Fruit fly (Drosophila melanogaster) whole organism, embryonic: Measurements from ENCODE around the gene CG9590.

Source experiments
- Ada2b ChIP-seq: fragments of 200-800 bp; sonication (Bioruptor generic); IDR thresholded peaks from 2 replicates; pipeline ENCODE4 v1.3.6; 2022; ENCODE audit warnings: missing biosample characterization, missing genetic modification characterization
- Aef1 ChIP-seq: fragments of 200-800 bp; sonication (Bioruptor generic); IDR thresholded peaks from 3 replicates; pipeline ENCODE4 v1.3.6; 2022; ENCODE audit warnings: missing biosample characterization, missing genetic modification characterization
- Bgb ChIP-seq: fragments of 200-800 bp; sonication (Bioruptor generic); IDR thresholded peaks from 2 replicates; pipeline ENCODE4 v1.3.6; 2022; ENCODE audit warnings: missing biosample characterization, missing genetic modification characterization; ENCODE audit not compliant: partially characterized antibody
- CG10979 ChIP-seq: fragments of 200-800 bp; sonication (Bioruptor generic); optimal IDR thresholded peaks from 2 replicates; lab custom pipeline; 2018; ENCODE audit warnings: missing biosample characterization, mild to moderate bottlenecking, missing genetic modification characterization, moderate library complexity
- CG11504 ChIP-seq: fragments of 200-800 bp; sonication (Bioruptor generic); optimal IDR thresholded peaks from 3 replicates; lab custom pipeline; 2019; ENCODE audit warnings: missing biosample characterization, mild to moderate bottlenecking, missing genetic modification characterization, moderate library complexity
- CG12391 ChIP-seq: fragments of 200-800 bp; sonication (Bioruptor generic); optimal IDR thresholded peaks from 3 replicates; lab custom pipeline; 2018; ENCODE audit warnings: missing biosample characterization, mild to moderate bottlenecking, missing genetic modification characterization, moderate library complexity
- CG15073 ChIP-seq: fragments of 200-800 bp; sonication (Bioruptor generic); optimal IDR thresholded peaks from 2 replicates; lab custom pipeline; 2016; ENCODE audit warnings: missing biosample characterization, missing genetic modification characterization
- CG16779 ChIP-seq: fragments of 200-800 bp; sonication (Bioruptor generic); IDR thresholded peaks from 2 replicates; pipeline ENCODE4 v1.3.6; 2022; ENCODE audit warnings: missing biosample characterization, missing genetic modification characterization
- CG16813 ChIP-seq: fragments of 200-800 bp; sonication (Bioruptor generic); IDR thresholded peaks from 3 replicates; pipeline ENCODE4 v1.3.6; 2022; ENCODE audit warnings: missing biosample characterization, missing genetic modification characterization; ENCODE audit not compliant: partially characterized antibody
- CG2712 ChIP-seq: fragments of 200-800 bp; optimal IDR thresholded peaks from 3 replicates; lab custom pipeline; 2019; ENCODE audit warnings: missing biosample characterization, mild to moderate bottlenecking, missing genetic modification characterization, moderate library complexity
- CG2875 ChIP-seq: fragments of 200-800 bp; sonication (Bioruptor generic); optimal IDR thresholded peaks from 2 replicates; lab custom pipeline; 2017; ENCODE audit warnings: missing biosample characterization, mild to moderate bottlenecking, missing genetic modification characterization, missing genetic modification reagents
- CG30431 ChIP-seq: fragments of 200-800 bp; sonication (Bioruptor generic); optimal IDR thresholded peaks from 2 replicates; lab custom pipeline; 2017; ENCODE audit warnings: missing biosample characterization, missing genetic modification characterization
- CG3281 ChIP-seq: fragments of 200-800 bp; sonication (Bioruptor generic); optimal IDR thresholded peaks from 3 replicates; lab custom pipeline; 2017; ENCODE audit warnings: missing biosample characterization, mild to moderate bottlenecking, missing genetic modification characterization
- CG6254 ChIP-seq: fragments of 200-800 bp; sonication (Bioruptor generic); optimal IDR thresholded peaks from 3 replicates; lab custom pipeline; 2017; ENCODE audit warnings: mild to moderate bottlenecking, missing biosample characterization, missing genetic modification reagents, missing genetic modification characterization
- CG7271 ChIP-seq: fragments of 200-800 bp; sonication (Bioruptor generic); optimal IDR thresholded peaks from 2 replicates; lab custom pipeline; 2018; ENCODE audit warnings: missing biosample characterization, mild to moderate bottlenecking, missing genetic modification characterization, moderate library complexity
- CG9215 ChIP-seq: fragments of 200-800 bp; sonication (Bioruptor generic); IDR thresholded peaks from 2 replicates; pipeline ENCODE4 v1.3.6; 2022; ENCODE audit warnings: missing biosample characterization, missing genetic modification characterization
- CG9727 ChIP-seq: fragments of 200-800 bp; sonication (Bioruptor generic); optimal IDR thresholded peaks from 3 replicates; lab custom pipeline; 2017; ENCODE audit warnings: missing biosample characterization, mild to moderate bottlenecking, missing genetic modification characterization
- Camta ChIP-seq: fragments of 200-800 bp; sonication (Bioruptor generic); optimal IDR thresholded peaks from 2 replicates; lab custom pipeline; 2016; ENCODE audit warnings: missing biosample characterization, missing genetic modification characterization
- CoRest ChIP-seq: fragments of 200-800 bp; sonication (Bioruptor generic); optimal IDR thresholded peaks from 3 replicates; lab custom pipeline; 2018; ENCODE audit warnings: missing biosample characterization, mild to moderate bottlenecking, missing genetic modification characterization, moderate library complexity
- Dll ChIP-seq: fragments of 200-800 bp; sonication (Bioruptor generic); IDR thresholded peaks from 4 replicates; pipeline ENCODE4 v1.3.6; 2022; ENCODE audit warnings: missing biosample characterization, missing genetic modification characterization; ENCODE audit not compliant: partially characterized antibody
- Dref ChIP-seq: fragments of 200-800 bp; sonication (Bioruptor generic); IDR thresholded peaks from 2 replicates; pipeline ENCODE4 v1.3.6; 2022; ENCODE audit warnings: missing biosample characterization, missing genetic modification characterization
- E2f1 ChIP-seq: fragments of 200-800 bp; sonication (Bioruptor generic); IDR thresholded peaks from 2 replicates; pipeline ENCODE4 v1.3.6; 2022; ENCODE audit warnings: missing biosample characterization, missing genetic modification characterization
- Gsc ChIP-seq: fragments of 200-800 bp; sonication (Bioruptor generic); IDR thresholded peaks from 2 replicates; pipeline ENCODE4 v1.3.6; 2022; ENCODE audit warnings: missing biosample characterization, missing genetic modification characterization
- HLH54F ChIP-seq: fragments of 200-800 bp; sonication (Bioruptor generic); optimal IDR thresholded peaks from 3 replicates; lab custom pipeline; 2016; ENCODE audit warnings: missing biosample characterization, missing genetic modification characterization
- MBD-R2 ChIP-seq: fragments of 200-800 bp; sonication (Bioruptor generic); IDR thresholded peaks from 2 replicates; pipeline ENCODE4 v1.3.6; 2022; ENCODE audit warnings: missing biosample characterization, missing genetic modification characterization
- Mes4 ChIP-seq: fragments of 200-800 bp; sonication (Bioruptor generic); optimal IDR thresholded peaks from 2 replicates; lab custom pipeline; 2016; ENCODE audit warnings: missing biosample characterization, missing genetic modification characterization
- az2 ChIP-seq: fragments of 200-800 bp; sonication (Bioruptor generic); optimal IDR thresholded peaks from 3 replicates; lab custom pipeline; 2016; ENCODE audit warnings: missing biosample characterization, missing genetic modification characterization
- gem ChIP-seq: fragments of 200-800 bp; sonication (Bioruptor generic); optimal IDR thresholded peaks from 2 replicates; lab custom pipeline; 2019; ENCODE audit warnings: missing biosample characterization, mild to moderate bottlenecking, missing genetic modification characterization, moderate library complexity
- grn ChIP-seq: fragments of 200-800 bp; sonication (Bioruptor generic); optimal IDR thresholded peaks from 3 replicates; lab custom pipeline; 2017; ENCODE audit warnings: missing biosample characterization, missing genetic modification characterization
- hbn ChIP-seq: fragments of 200-800 bp; sonication (Bioruptor generic); IDR thresholded peaks from 2 replicates; pipeline ENCODE4 v1.3.6; 2022; ENCODE audit warnings: missing biosample characterization, missing genetic modification characterization; ENCODE audit not compliant: partially characterized antibody
- kah ChIP-seq: fragments of 200-800 bp; sonication (Bioruptor generic); optimal IDR thresholded peaks from 2 replicates; lab custom pipeline; 2018; ENCODE audit warnings: missing biosample characterization, mild to moderate bottlenecking, missing genetic modification characterization
- lola ChIP-seq, 3 experiments: fragments of >200 bp in 2 of 3; fragments of 200-800 bp in 1 of 3; sonication (Bioruptor generic) in 1 of 3; optimal IDR thresholded peaks; 2 replicates each; lab custom pipeline; 2017 to 2019; ENCODE audit warnings: missing biosample characterization in 3 of 3, missing genetic modification characterization in 3 of 3, mild to moderate bottlenecking in 1 of 3, moderate library complexity in 1 of 3
- nerfin-1 ChIP-seq: fragments of 200-800 bp; sonication (Bioruptor generic); optimal IDR thresholded peaks from 3 replicates; lab custom pipeline; 2019; ENCODE audit warnings: missing biosample characterization, mild to moderate bottlenecking, missing genetic modification characterization, moderate library complexity
- nerfin-2 ChIP-seq: fragments of 200-800 bp; sonication (Bioruptor generic); IDR thresholded peaks from 2 replicates; pipeline ENCODE4 v1.3.6; 2022; ENCODE audit warnings: missing biosample characterization, missing genetic modification characterization; ENCODE audit not compliant: partially characterized antibody
- schlank ChIP-seq: fragments of 200-800 bp; sonication (Bioruptor generic); optimal IDR thresholded peaks from 2 replicates; lab custom pipeline; 2018; ENCODE audit warnings: missing biosample characterization, mild to moderate bottlenecking, missing genetic modification characterization
- sisA ChIP-seq: fragments of 200-800 bp; sonication (Bioruptor generic); IDR thresholded peaks from 2 replicates; pipeline ENCODE4 v1.3.6; 2022; ENCODE audit warnings: missing biosample characterization, missing genetic modification characterization
- sna ChIP-seq: fragments of 200-800 bp; sonication (Bioruptor generic); IDR thresholded peaks from 2 replicates; pipeline ENCODE4 v1.3.6; 2022; ENCODE audit warnings: missing biosample characterization, missing genetic modification characterization; ENCODE audit not compliant: partially characterized antibody
- sob ChIP-seq: fragments of 200-800 bp; sonication (Bioruptor generic); IDR thresholded peaks from 2 replicates; pipeline ENCODE4 v1.3.6; 2022; ENCODE audit warnings: missing biosample characterization, missing genetic modification characterization
- tap ChIP-seq: fragments of 200-800 bp; optimal IDR thresholded peaks from 3 replicates; lab custom pipeline; 2019; ENCODE audit warnings: missing biosample characterization, mild to moderate bottlenecking, missing genetic modification characterization, moderate library complexity
- unc-4 ChIP-seq: fragments of 200-800 bp; sonication (Bioruptor generic); IDR thresholded peaks from 2 replicates; pipeline ENCODE4 v1.3.6; 2022; ENCODE audit warnings: missing biosample characterization, missing genetic modification characterization; ENCODE audit not compliant: partially characterized antibody
- vvl ChIP-seq: fragments of 200-800 bp; sonication (Bioruptor generic); IDR thresholded peaks from 2 replicates; pipeline ENCODE4 v1.3.6; 2022; ENCODE audit warnings: missing biosample characterization, missing genetic modification characterization
- wek ChIP-seq: fragments of 200-800 bp; sonication (Bioruptor generic); optimal IDR thresholded peaks from 3 replicates; lab custom pipeline; 2018; ENCODE audit warnings: missing biosample characterization, mild to moderate bottlenecking, missing genetic modification characterization, moderate library complexity
- zen ChIP-seq: fragments of 200-800 bp; sonication (Bioruptor generic); optimal IDR thresholded peaks from 3 replicates; lab custom pipeline; 2018; ENCODE audit warnings: missing biosample characterization, mild to moderate bottlenecking, missing genetic modification characterization, moderate library complexity
- zf30C ChIP-seq: fragments of 200-800 bp; sonication (Bioruptor generic); optimal IDR thresholded peaks from 3 replicates; lab custom pipeline; 2018; ENCODE audit warnings: missing biosample characterization, mild to moderate bottlenecking, missing genetic modification characterization

The CG9590 gene

dm6 chr3R:15834375-15835031, 48.0 kb downstream of the CG9590 start, which contains the start of the genes CG43317 and Arpc3A (continued):
- TF ChIP-seq Dref = peak; percentile 63
- no peak for TF ChIP-seq schlank (tag; lab: Kevin White, UChicago)
- peak; percentile 51 for TF ChIP-seq MBD-R2 (GFP tag; lab: Robert Waterston, UW)

dm6 chr3R:15836864-15837824, 50.6 kb downstream of the CG9590 start, which contains the start of the genes ND-23 and spn-E:
Gene ND-23, minus strand, starts transcription at chr3R:15837117.
Gene spn-E, plus strand, starts transcription at chr3R:15837419.
- 0 out of 2 replicates have a peak, but pooled peaks have one; percentile 51 for TF ChIP-seq nerfin-2 (GFP tag; lab: Robert Waterston, UW)
- peak; percentile 55; the same call in 1 of the 2 replicates for TF ChIP-seq CG9215
- TF ChIP-seq Mes4 = no peak
- peak; percentile 18; the same call in 1 of the 3 replicates for TF ChIP-seq Aef1
- peak; percentile 81 for TF ChIP-seq CoRest (tag; lab: Kevin White, UChicago)
- no peak for TF ChIP-seq CG6254
- TF ChIP-seq sisA (GFP tag; lab: Robert Waterston, UW) = no peak; the same call in 1 of the 2 replicates
- TF ChIP-seq CG2712 (tag; lab: Kevin White, UChicago) = peak; percentile 83
- peak; percentile 40 for TF ChIP-seq CG9727 (GFP tag; lab: Kevin White, UChicago)
- TF ChIP-seq zen (tag; lab: Kevin White, UChicago) = peak; percentile 69
- no peak for TF ChIP-seq zf30C (GFP tag; lab: Kevin White, UChicago)
- TF ChIP-seq CG15073 (GFP tag; lab: Kevin White, UChicago) = no peak
- TF ChIP-seq CG10979 (tag; lab: Kevin White, UChicago) = peak; percentile 58
- no peak for TF ChIP-seq CG16779 (GFP tag; lab: Robert Waterston, UW)
- TF ChIP-seq kah (GFP tag; lab: Kevin White, UChicago) = no peak
- peak; percentile 6; the same call in 1 of the 2 replicates for TF ChIP-seq Ada2b (GFP tag; lab: Robert Waterston, UW)
- TF ChIP-seq lola (GFP tag; optimal IDR thresholded peaks at IDR 0.05; lab: Kevin White, UChicago) = peak in 1 of 3 experiments; percentile 55
- peak; percentile 70 for TF ChIP-seq Bgb
- TF ChIP-seq CG2875 (GFP tag; lab: Kevin White, UChicago) = no peak
- peak; percentile 93 for TF ChIP-seq wek (GFP tag; lab: Kevin White, UChicago)
- peak; percentile 29 for TF ChIP-seq az2 (GFP tag; lab: Kevin White, UChicago)
- TF ChIP-seq Dll (GFP tag; lab: Robert Waterston, UW) = peak; percentile 94
- TF ChIP-seq CG3281 = peak; percentile 24
- TF ChIP-seq sob (GFP tag; lab: Robert Waterston, UW) = 0 out of 2 replicates have a peak, but pooled peaks have one; percentile 58
- no peak for TF ChIP-seq HLH54F
- peak; percentile 77 for TF ChIP-seq CG16813 (GFP tag; lab: Robert Waterston, UW)
- TF ChIP-seq gem = peak; percentile 85
- peak; percentile 87 for TF ChIP-seq sna (GFP tag; lab: Robert Waterston, UW)
- no peak for TF ChIP-seq Gsc (GFP tag; lab: Robert Waterston, UW)
- no peak for TF ChIP-seq CG30431 (GFP tag; lab: Kevin White, UChicago)
- no peak for TF ChIP-seq CG11504 (tag; lab: Kevin White, UChicago)
- TF ChIP-seq unc-4 = peak; percentile 86
- no peak for TF ChIP-seq Camta
- TF ChIP-seq CG12391 (tag; lab: Kevin White, UChicago) = peak; percentile 83
- peak; percentile 3 for TF ChIP-seq CG7271 (tag; lab: Kevin White, UChicago)
- no peak for TF ChIP-seq tap (tag; lab: Kevin White, UChicago)
- TF ChIP-seq E2f1 = peak; percentile 69
- TF ChIP-seq grn = no peak
- peak; percentile 72 for TF ChIP-seq hbn (GFP tag; lab: Robert Waterston, UW)
- no peak for TF ChIP-seq nerfin-1 (tag; lab: Kevin White, UChicago)
- peak; percentile 57 for TF ChIP-seq vvl (GFP tag; lab: Robert Waterston, UW)
